Fruit fly (Drosophila melanogaster) whole organism, embryonic: ENCODE data around the gene CG18581.

Experiments
- Aef1 ChIP-seq: fragments of 200-800 bp; sonication (Bioruptor generic); IDR thresholded peaks from 3 replicates; pipeline ENCODE4 v1.3.6; 2022; ENCODE audit warnings: missing biosample characterization, missing genetic modification characterization
- BEAF-32 ChIP-seq: fragments of 200-800 bp; sonication (Bioruptor generic); optimal IDR thresholded peaks from 3 replicates; lab custom pipeline; 2017; ENCODE audit warnings: missing biosample characterization, missing genetic modification characterization, mild to moderate bottlenecking, moderate library complexity, missing genetic modification reagents
- CG10366 ChIP-seq: fragments of 200-800 bp; sonication (Bioruptor generic); IDR thresholded peaks from 2 replicates; pipeline ENCODE4 v1.3.6; 2022; ENCODE audit warnings: missing biosample characterization, missing genetic modification characterization
- CG1233 ChIP-seq: fragments of 200-800 bp; sonication (Bioruptor generic); optimal IDR thresholded peaks from 4 replicates; lab custom pipeline; 2018; ENCODE audit warnings: missing biosample characterization, mild to moderate bottlenecking, missing genetic modification characterization
- CG12659 ChIP-seq: fragments of 200-800 bp; sonication (Bioruptor generic); optimal IDR thresholded peaks from 3 replicates; lab custom pipeline; 2017; ENCODE audit warnings: mild to moderate bottlenecking, missing biosample characterization, missing genetic modification reagents, missing genetic modification characterization
- CG12769 ChIP-seq: fragments of 200-800 bp; sonication (Bioruptor generic); optimal IDR thresholded peaks from 2 replicates; lab custom pipeline; 2019; ENCODE audit warnings: missing biosample characterization, mild to moderate bottlenecking, missing genetic modification characterization, moderate library complexity
- CG13287 ChIP-seq: fragments of 200-800 bp; sonication (Bioruptor generic); IDR thresholded peaks from 2 replicates; pipeline ENCODE4 v1.3.6; 2022; ENCODE audit warnings: missing biosample characterization, missing genetic modification characterization; ENCODE audit not compliant: partially characterized antibody
- CG14710 ChIP-seq: fragments of 200-800 bp; sonication (Bioruptor generic); optimal IDR thresholded peaks from 3 replicates; lab custom pipeline; 2019; ENCODE audit warnings: missing biosample characterization, mild to moderate bottlenecking, missing genetic modification characterization, moderate library complexity
- CG15269 ChIP-seq: fragments of 200-800 bp; sonication (Bioruptor generic); optimal IDR thresholded peaks from 2 replicates; lab custom pipeline; 2018; ENCODE audit warnings: missing biosample characterization, mild to moderate bottlenecking, missing genetic modification characterization, moderate library complexity
- CG15601 ChIP-seq: fragments of 200-800 bp; sonication (Bioruptor generic); optimal IDR thresholded peaks from 3 replicates; lab custom pipeline; 2019; ENCODE audit warnings: missing biosample characterization, mild to moderate bottlenecking, missing genetic modification characterization, moderate library complexity
- CG17385 ChIP-seq: fragments of 200-800 bp; sonication (Bioruptor generic); optimal IDR thresholded peaks from 3 replicates; lab custom pipeline; 2018; ENCODE audit warnings: missing biosample characterization, mild to moderate bottlenecking, missing genetic modification characterization
- CG17802 ChIP-seq: fragments of 200-800 bp; sonication (Bioruptor generic); optimal IDR thresholded peaks from 2 replicates; lab custom pipeline; 2018; ENCODE audit warnings: missing biosample characterization, mild to moderate bottlenecking, missing genetic modification characterization, moderate library complexity
- CG30431 ChIP-seq: fragments of 200-800 bp; sonication (Bioruptor generic); optimal IDR thresholded peaks from 2 replicates; lab custom pipeline; 2017; ENCODE audit warnings: missing biosample characterization, missing genetic modification characterization
- CG4854 ChIP-seq: fragments of 200-800 bp; sonication (Bioruptor generic); optimal IDR thresholded peaks from 2 replicates; lab custom pipeline; 2016; ENCODE audit warnings: missing biosample characterization, missing genetic modification characterization, inconsistent platforms
- CG7556 ChIP-seq: fragments of 200-800 bp; sonication (Bioruptor generic); optimal IDR thresholded peaks from 2 replicates; lab custom pipeline; 2017; ENCODE audit warnings: missing biosample characterization, mild to moderate bottlenecking, missing genetic modification characterization
- CG7839 ChIP-seq: fragments of 200-800 bp; sonication (Bioruptor generic); optimal IDR thresholded peaks from 3 replicates; lab custom pipeline; 2018; ENCODE audit warnings: missing biosample characterization, mild to moderate bottlenecking, missing genetic modification characterization, moderate library complexity
- CG8089 ChIP-seq: fragments of 200-800 bp; sonication (Bioruptor generic); optimal IDR thresholded peaks from 3 replicates; lab custom pipeline; 2016; ENCODE audit warnings: missing biosample characterization, missing genetic modification characterization
- CG8281 ChIP-seq: fragments of 200-800 bp; sonication (Bioruptor generic); optimal IDR thresholded peaks from 2 replicates; lab custom pipeline; 2018; ENCODE audit warnings: missing biosample characterization, mild to moderate bottlenecking, missing genetic modification characterization, moderate library complexity
- CG8359 ChIP-seq: fragments of 200-800 bp; sonication (Bioruptor generic); optimal IDR thresholded peaks from 2 replicates; lab custom pipeline; 2017; ENCODE audit warnings: missing biosample characterization, mild to moderate bottlenecking, missing genetic modification characterization, borderline replicate concordance
- CHES-1-like ChIP-seq: fragments of 200-800 bp; sonication (Bioruptor generic); optimal IDR thresholded peaks from 2 replicates; lab custom pipeline; 2016; ENCODE audit warnings: missing biosample characterization, missing genetic modification characterization
- CTCF ChIP-seq: fragments of 200-800 bp; sonication (Bioruptor generic); optimal IDR thresholded peaks from 2 replicates; lab custom pipeline; 2017; ENCODE audit warnings: missing biosample characterization, mild to moderate bottlenecking, missing genetic modification characterization, moderate library complexity
- Dip3 ChIP-seq: fragments of 200-800 bp; sonication (Bioruptor generic); optimal IDR thresholded peaks from 3 replicates; lab custom pipeline; 2016; ENCODE audit warnings: missing biosample characterization, missing genetic modification characterization
- Eip74EF ChIP-seq, 2 experiments: fragments of 200-800 bp in 1 of 2; fragments of >200 bp in 1 of 2; sonication (Bioruptor generic) in 1 of 2; optimal IDR thresholded peaks; 2 replicates each; lab custom pipeline; 2017 to 2019; ENCODE audit warnings: missing biosample characterization in 2 of 2, missing genetic modification characterization in 2 of 2, mild to moderate bottlenecking in 1 of 2, moderate library complexity in 1 of 2
- Elba2 ChIP-seq: fragments of 200-800 bp; sonication (Bioruptor generic); optimal IDR thresholded peaks from 3 replicates; lab custom pipeline; 2016; ENCODE audit warnings: missing biosample characterization, missing genetic modification characterization
- Lpt ChIP-seq: fragments of >200 bp; optimal IDR thresholded peaks from 2 replicates; lab custom pipeline; 2018; ENCODE audit warnings: missing biosample characterization, missing genetic modification characterization
- Myb ChIP-seq: fragments of 200-800 bp; sonication (Bioruptor generic); optimal IDR thresholded peaks from 2 replicates; lab custom pipeline; 2016; ENCODE audit warnings: missing biosample characterization, missing genetic modification characterization
- Nf-YB ChIP-seq: fragments of 200-800 bp; sonication (Bioruptor generic); optimal IDR thresholded peaks from 3 replicates; lab custom pipeline; 2019; ENCODE audit warnings: missing biosample characterization, mild to moderate bottlenecking, missing genetic modification characterization, moderate library complexity
- NfI ChIP-seq: fragments of 200-800 bp; sonication (Bioruptor generic); optimal IDR thresholded peaks from 3 replicates; lab custom pipeline; 2018; ENCODE audit warnings: missing biosample characterization, mild to moderate bottlenecking, missing genetic modification characterization, moderate library complexity
- PHDP ChIP-seq: fragments of 200-800 bp; sonication (Bioruptor generic); optimal IDR thresholded peaks from 3 replicates; lab custom pipeline; 2018; ENCODE audit warnings: missing biosample characterization, mild to moderate bottlenecking, missing genetic modification characterization, moderate library complexity
- Poxn ChIP-seq: fragments of 200-800 bp; sonication (Bioruptor generic); IDR thresholded peaks from 2 replicates; pipeline ENCODE4 v1.3.6; 2022; ENCODE audit warnings: missing biosample characterization, missing genetic modification characterization
- Sry-δ ChIP-seq: fragments of 200-800 bp; sonication (Bioruptor generic); optimal IDR thresholded peaks from 2 replicates; lab custom pipeline; 2016; ENCODE audit warnings: missing biosample characterization, missing genetic modification characterization
- Trl ChIP-seq, 3 experiments: fragments of >200 bp in 2 of 3; fragments of 200-800 bp in 1 of 3; sonication (Bioruptor generic) in 1 of 3; optimal IDR thresholded peaks; 2 replicates in 1 of 3; 3 replicates in 2 of 3; lab custom pipeline; 2016 to 2017; ENCODE audit warnings: missing biosample characterization in 1 of 3, missing genetic modification characterization in 1 of 3
- Vsx1 ChIP-seq: fragments of 200-800 bp; sonication (Bioruptor generic); optimal IDR thresholded peaks from 2 replicates; lab custom pipeline; 2017; ENCODE audit warnings: missing biosample characterization, mild to moderate bottlenecking, missing genetic modification characterization, missing genetic modification reagents
- YL-1 ChIP-seq: fragments of 200-800 bp; sonication (Bioruptor generic); optimal IDR thresholded peaks from 3 replicates; lab custom pipeline; 2017; ENCODE audit warnings: missing biosample characterization, mild to moderate bottlenecking, missing genetic modification characterization
- ara ChIP-seq: fragments of 200-800 bp; sonication (Bioruptor generic); IDR thresholded peaks from 2 replicates; pipeline ENCODE4 v1.3.6; 2022; ENCODE audit warnings: missing biosample characterization, missing genetic modification characterization
- br ChIP-seq: fragments of >200 bp; optimal IDR thresholded peaks from 2 replicates; lab custom pipeline; 2017
- bsh ChIP-seq, 2 experiments: fragments of 200-800 bp; sonication (Bioruptor generic); optimal IDR thresholded peaks; 2 replicates each; lab custom pipeline; 2017 to 2018; ENCODE audit warnings: mild to moderate bottlenecking in 2 of 2, missing biosample characterization in 2 of 2, missing genetic modification characterization in 2 of 2, moderate library complexity in 1 of 2
- cas ChIP-seq: fragments of 200-800 bp; sonication (Bioruptor generic); IDR thresholded peaks from 2 replicates; pipeline ENCODE4 v1.3.6; 2022; ENCODE audit warnings: missing biosample characterization, missing genetic modification characterization
- dan ChIP-seq: fragments of 200-800 bp; sonication (Bioruptor generic); IDR thresholded peaks from 2 replicates; pipeline ENCODE4 v1.3.6; 2022; ENCODE audit warnings: missing biosample characterization, missing genetic modification characterization
- dmrt11E ChIP-seq: fragments of 200-800 bp; sonication (Bioruptor generic); optimal IDR thresholded peaks from 3 replicates; lab custom pipeline; 2018; ENCODE audit warnings: missing biosample characterization, mild to moderate bottlenecking, missing genetic modification characterization, moderate library complexity
- jing ChIP-seq: fragments of 200-800 bp; sonication (Bioruptor generic); optimal IDR thresholded peaks from 2 replicates; lab custom pipeline; 2018; ENCODE audit warnings: missing biosample characterization, mild to moderate bottlenecking, missing genetic modification characterization
- org-1 ChIP-seq: fragments of 200-800 bp; sonication (Bioruptor generic); optimal IDR thresholded peaks from 2 replicates; lab custom pipeline; 2017; ENCODE audit warnings: missing biosample characterization, missing genetic modification characterization
- pita ChIP-seq: fragments of 200-800 bp; sonication (Bioruptor generic); optimal IDR thresholded peaks from 2 replicates; lab custom pipeline; 2017; ENCODE audit warnings: missing biosample characterization, mild to moderate bottlenecking, missing genetic modification characterization
- repo ChIP-seq: fragments of 200-800 bp; sonication (Bioruptor generic); optimal IDR thresholded peaks from 2 replicates; lab custom pipeline; 2016; ENCODE audit warnings: missing biosample characterization, missing genetic modification characterization
- schlank ChIP-seq: fragments of 200-800 bp; sonication (Bioruptor generic); optimal IDR thresholded peaks from 2 replicates; lab custom pipeline; 2018; ENCODE audit warnings: missing biosample characterization, mild to moderate bottlenecking, missing genetic modification characterization
- seq ChIP-seq: fragments of 200-800 bp; sonication (Bioruptor generic); IDR thresholded peaks from 2 replicates; pipeline ENCODE4 v1.3.6; 2022; ENCODE audit warnings: missing biosample characterization, missing genetic modification characterization
- slou ChIP-seq: fragments of 200-800 bp; sonication (Bioruptor generic); optimal IDR thresholded peaks from 3 replicates; lab custom pipeline; 2016; ENCODE audit warnings: missing biosample characterization, missing genetic modification characterization
- sna ChIP-seq: fragments of 200-800 bp; sonication (Bioruptor generic); IDR thresholded peaks from 2 replicates; pipeline ENCODE4 v1.3.6; 2022; ENCODE audit warnings: missing biosample characterization, missing genetic modification characterization; ENCODE audit not compliant: partially characterized antibody
- tin ChIP-seq: fragments of 200-800 bp; sonication (Bioruptor generic); optimal IDR thresholded peaks from 3 replicates; lab custom pipeline; 2016; ENCODE audit warnings: missing biosample characterization, missing genetic modification characterization

Gene CG18581

dm6 chr3L:15011638-15012335, 38.2 kb downstream of the CG18581 start (continued):
- TF ChIP-seq Myb (no peak), CTCF (GFP tag; lab: Kevin White, UChicago) (no peak), dmrt11E (tag; lab: Kevin White, UChicago) (peak; percentile 86), CG14710 (tag; lab: Kevin White, UChicago) (peak; percentile 80), NfI (GFP tag; lab: Kevin White, UChicago) (peak; percentile 37), Poxn (0 out of 2 replicates have a peak, but pooled peaks have one; percentile 19), dan (no peak), slou (GFP tag; lab: Kevin White, UChicago) (peak; percentile 25), PHDP (peak; percentile 82), Dip3 (GFP tag; lab: Kevin White, UChicago) (no peak), BEAF-32 (GFP tag; lab: Kevin White, UChicago) (no peak), CG12769 (tag; lab: Kevin White, UChicago) (peak; percentile 18), CG12659 (GFP tag; lab: Kevin White, UChicago) (peak; percentile 64), seq (GFP tag; lab: Robert Waterston, UW) (peak; percentile 65), Eip74EF (GFP tag; optimal IDR thresholded peaks at IDR 0.05; lab: Kevin White, UChicago) (peak in 1 of 2 experiments; percentile 78), CG1233 (peak; percentile 74), tin (GFP tag; lab: Kevin White, UChicago) (peak; percentile 65), sna (GFP tag; lab: Robert Waterston, UW) (no peak), CG17802 (tag; lab: Kevin White, UChicago) (peak; percentile 22), CG15269 (tag; lab: Kevin White, UChicago) (peak; percentile 84), ara (GFP tag; lab: Robert Waterston, UW) (peak; percentile 68; the same call in 1 of the 2 replicates), Elba2 (GFP tag; lab: Kevin White, UChicago) (no peak), CG13287 (GFP tag; lab: Robert Waterston, UW) (no peak), CG17385 (peak; percentile 77), Nf-YB (peak; percentile 55), Trl (optimal IDR thresholded peaks at IDR 0.05; lab: Kevin White, UChicago) (no peak), Trl (GFP tag; optimal IDR thresholded peaks at IDR 0.05; lab: Kevin White, UChicago) (peak; percentile 3), CG10366 (peak; percentile 70), Aef1 (peak; percentile 52), YL-1 (GFP tag; lab: Kevin White, UChicago) (no peak), Vsx1 (GFP tag; lab: Kevin White, UChicago) (peak; percentile 36), CG4854 (GFP tag; lab: Kevin White, UChicago) (no peak), CHES-1-like (GFP tag; lab: Kevin White, UChicago) (no peak), jing (GFP tag; lab: Kevin White, UChicago) (peak; percentile 40), Lpt (GFP tag; lab: Kevin White, UChicago) (no peak), CG7839 (tag; lab: Kevin White, UChicago) (peak; percentile 88), pita (GFP tag; lab: Kevin White, UChicago) (no peak), bsh (GFP tag; optimal IDR thresholded peaks at IDR 0.05; lab: Kevin White, UChicago) (peak; percentile 42 to 85), CG8359 (GFP tag; lab: Kevin White, UChicago) (peak; percentile 14), org-1 (peak; percentile 62), br (no peak), Sry-δ (GFP tag; lab: Kevin White, UChicago) (no peak), CG7556 (GFP tag; lab: Kevin White, UChicago) (peak; percentile 76), CG15601 (tag; lab: Kevin White, UChicago) (peak; percentile 72), cas (no peak), CG8281 (tag; lab: Kevin White, UChicago) (peak; percentile 47), schlank (no peak), CG8089 (GFP tag; lab: Kevin White, UChicago) (no peak), repo (GFP tag; lab: Kevin White, UChicago) (no peak), CG30431 (GFP tag; lab: Kevin White, UChicago) (peak; percentile 50)
